Worm (Caenorhabditis elegans) whole organism, mixed stage, embryonic: ENCODE measurements around the gene Y32H12A.1.

Source experiments
- M03D4.4 ChIP-seq: sonication (generic microtip); optimal IDR thresholded peaks from 2 replicates; lab custom pipeline; 2017; ENCODE audit warnings: mild to moderate bottlenecking, missing genetic modification characterization, missing compliant biosample characterization
- bed-3 ChIP-seq: fragments of 200-800 bp; sonication (Bioruptor generic); optimal IDR thresholded peaks from 3 replicates; lab custom pipeline; 2018; ENCODE audit warnings: mild to moderate bottlenecking, missing genetic modification characterization, moderate library complexity, missing compliant biosample characterization
- blmp-1 ChIP-seq: fragments of 150-350 bp; optimal IDR thresholded peaks from 2 replicates; lab custom pipeline; 2014; ENCODE audit warnings: missing biosample characterization, missing genetic modification characterization
- ceh-39 ChIP-seq: fragments of 150-350 bp; optimal IDR thresholded peaks from 2 replicates; lab custom pipeline; 2014; ENCODE audit warnings: missing biosample characterization, missing genetic modification characterization
- ceh-43 ChIP-seq: fragments of 200-800 bp; sonication (Bioruptor generic); optimal IDR thresholded peaks from 2 replicates; lab custom pipeline; 2018; ENCODE audit warnings: mild to moderate bottlenecking, missing genetic modification characterization, moderate library complexity, missing compliant biosample characterization
- ceh-83 ChIP-seq: fragments of 200-800 bp; sonication (Bioruptor generic); optimal IDR thresholded peaks from 2 replicates; lab custom pipeline; 2018; ENCODE audit warnings: mild to moderate bottlenecking, missing genetic modification characterization, missing compliant biosample characterization
- ces-1 ChIP-seq: fragments of 150-350 bp; optimal IDR thresholded peaks from 2 replicates; lab custom pipeline; 2014; ENCODE audit warnings: missing biosample characterization, missing genetic modification reagents, missing genetic modification characterization
- drap-1 ChIP-seq: fragments of 200-800 bp; sonication (Bioruptor generic); optimal IDR thresholded peaks from 3 replicates; lab custom pipeline; 2018; ENCODE audit warnings: mild to moderate bottlenecking, missing genetic modification characterization, missing compliant biosample characterization
- elt-1 ChIP-seq: sonication (generic microtip); optimal IDR thresholded peaks from 2 replicates; lab custom pipeline; 2017; ENCODE audit warnings: missing genetic modification characterization, mild to moderate bottlenecking, missing compliant biosample characterization, antibody characterized with exemption, moderate library complexity, borderline replicate concordance; ENCODE audit not compliant: insufficient read depth
- elt-3 ChIP-seq: fragments of 150-350 bp; optimal IDR thresholded peaks from 2 replicates; lab custom pipeline; 2014; ENCODE audit warnings: missing biosample characterization, missing genetic modification characterization
- flh-1 ChIP-seq: fragments of 200-800 bp; sonication (Bioruptor generic); optimal IDR thresholded peaks from 2 replicates; lab custom pipeline; 2018; ENCODE audit warnings: mild to moderate bottlenecking, missing genetic modification characterization, moderate library complexity, missing compliant biosample characterization
- ham-2 ChIP-seq: fragments of 200-800 bp; sonication (Bioruptor generic); optimal IDR thresholded peaks from 2 replicates; lab custom pipeline; 2018; ENCODE audit warnings: mild to moderate bottlenecking, missing genetic modification characterization, missing compliant biosample characterization
- hlh-1 ChIP-seq: fragments of 150-350 bp; optimal IDR thresholded peaks from 2 replicates; lab custom pipeline; 2014; ENCODE audit warnings: missing biosample characterization, missing genetic modification reagents, missing genetic modification characterization
- lin-13 ChIP-seq: fragments of 150-350 bp; optimal IDR thresholded peaks from 2 replicates; lab custom pipeline; 2014; ENCODE audit warnings: missing biosample characterization, missing genetic modification characterization
- lin-32 ChIP-seq: fragments of 200-800 bp; sonication (Bioruptor generic); optimal IDR thresholded peaks from 2 replicates; lab custom pipeline; 2018; ENCODE audit warnings: mild to moderate bottlenecking, missing genetic modification characterization, missing compliant biosample characterization
- lsy-2 ChIP-seq: fragments of 150-350 bp; optimal IDR thresholded peaks from 2 replicates; lab custom pipeline; 2014; ENCODE audit warnings: missing biosample characterization, missing genetic modification characterization
- mab-5 ChIP-seq: fragments of 150-350 bp; optimal IDR thresholded peaks from 2 replicates; lab custom pipeline; 2014; ENCODE audit warnings: missing biosample characterization, missing genetic modification characterization
- mep-1 ChIP-seq: fragments of 150-350 bp; optimal IDR thresholded peaks from 2 replicates; lab custom pipeline; 2017; ENCODE audit warnings: missing biosample characterization, missing genetic modification reagents, missing genetic modification characterization, inconsistent platforms
- mls-2 ChIP-seq: sonication (generic microtip); optimal IDR thresholded peaks from 2 replicates; lab custom pipeline; 2016; ENCODE audit warnings: mild to moderate bottlenecking, missing genetic modification characterization, moderate library complexity, missing compliant biosample characterization
- nhr-12 ChIP-seq: fragments of 150-350 bp; optimal IDR thresholded peaks from 2 replicates; lab custom pipeline; 2014; ENCODE audit warnings: missing biosample characterization, missing genetic modification characterization
- nhr-2 ChIP-seq: fragments of 150-350 bp; optimal IDR thresholded peaks from 2 replicates; lab custom pipeline; 2014; ENCODE audit warnings: missing biosample characterization, missing genetic modification characterization
- nhr-237 ChIP-seq: fragments of 150-350 bp; optimal IDR thresholded peaks from 2 replicates; lab custom pipeline; 2014; ENCODE audit warnings: missing biosample characterization, missing genetic modification characterization
- nhr-28 ChIP-seq: fragments of 150-350 bp; optimal IDR thresholded peaks from 2 replicates; lab custom pipeline; 2014; ENCODE audit warnings: missing biosample characterization, missing genetic modification characterization
- nhr-76 ChIP-seq: sonication (generic microtip); optimal IDR thresholded peaks from 2 replicates; lab custom pipeline; 2017; ENCODE audit warnings: missing biosample characterization, missing genetic modification characterization
- pha-4 ChIP-seq: fragments of 150-350 bp; optimal IDR thresholded peaks from 2 replicates; lab custom pipeline; 2018; ENCODE audit warnings: missing biosample characterization, missing genetic modification reagents, missing genetic modification characterization
- sem-2 ChIP-seq: fragments of 200-800 bp; sonication (Bioruptor generic); optimal IDR thresholded peaks from 2 replicates; lab custom pipeline; 2018; ENCODE audit warnings: mild to moderate bottlenecking, missing genetic modification characterization, missing compliant biosample characterization
- snpc-4 ChIP-seq: fragments of 150-350 bp; optimal IDR thresholded peaks from 2 replicates; lab custom pipeline; 2014; ENCODE audit warnings: missing biosample characterization, missing genetic modification characterization
- sptf-1 ChIP-seq: sonication (generic microtip); optimal IDR thresholded peaks from 2 replicates; lab custom pipeline; 2017; ENCODE audit warnings: mild to moderate bottlenecking, missing genetic modification characterization, moderate library complexity, missing compliant biosample characterization
- tbx-8 ChIP-seq: fragments of 200-800 bp; sonication (Bioruptor generic); optimal IDR thresholded peaks from 2 replicates; lab custom pipeline; 2018; ENCODE audit warnings: mild to moderate bottlenecking, missing genetic modification characterization, moderate library complexity, missing compliant biosample characterization
- unc-120 ChIP-seq: sonication (generic microtip); optimal IDR thresholded peaks from 2 replicates; lab custom pipeline; 2017; ENCODE audit warnings: missing genetic modification characterization, missing compliant biosample characterization; ENCODE audit not compliant: poor library complexity, severe bottlenecking
- unc-62 ChIP-seq: fragments of 150-350 bp; optimal IDR thresholded peaks from 2 replicates; lab custom pipeline; 2014; ENCODE audit warnings: missing biosample characterization, missing genetic modification reagents, missing genetic modification characterization
- zip-8 ChIP-seq: fragments of 150-350 bp; optimal IDR thresholded peaks from 2 replicates; lab custom pipeline; 2014; ENCODE audit warnings: missing biosample characterization, missing genetic modification characterization
- ztf-11 ChIP-seq: fragments of 150-350 bp; optimal IDR thresholded peaks from 2 replicates; lab custom pipeline; 2014; ENCODE audit warnings: missing biosample characterization, missing genetic modification characterization

Gene Y32H12A.1

ce11 chrIII:5405628-5406084 is 43.6 kb downstream of the Y32H12A.1 start, which contains the start of the genes W03A5.2 and Y32H12A.8:
TSS of gene W03A5.2 (plus strand) at chrIII:5406034.
TSS of gene Y32H12A.8 (minus strand) at chrIII:5406037.
- TF ChIP-seq nhr-237 (tag; lab: Kevin White, UChicago) (peak; percentile 33), elt-3 (tag; lab: Kevin White, UChicago) (no peak), mep-1 (tag; lab: Kevin White, UChicago) (peak; percentile 29), lin-13 (tag; lab: Kevin White, UChicago) (no peak), nhr-76 (no peak), mls-2 (no peak), hlh-1 (tag; lab: Kevin White, UChicago) (peak; percentile 6), unc-120 (peak; percentile 88), nhr-12 (no peak), tbx-8 (GFP tag; lab: Kevin White, UChicago) (no peak), sem-2 (no peak), snpc-4 (tag; lab: Kevin White, UChicago) (no peak), elt-1 (tag; lab: Kevin White, UChicago) (no peak), mab-5 (tag; lab: Kevin White, UChicago) (no peak), bed-3 (GFP tag; lab: Kevin White, UChicago) (no peak), sptf-1 (no peak), blmp-1 (tag; lab: Kevin White, UChicago) (no peak), pha-4 (tag; lab: Kevin White, UChicago) (peak; percentile 24), nhr-2 (no peak), ztf-11 (tag; lab: Kevin White, UChicago) (no peak), M03D4.4 (tag; lab: Kevin White, UChicago) (no peak), nhr-28 (tag; lab: Kevin White, UChicago) (no peak), ces-1 (GFP tag; lab: Kevin White, UChicago) (no peak), ceh-43 (GFP tag; lab: Kevin White, UChicago) (no peak), ceh-39 (no peak), lin-32 (GFP tag; lab: Kevin White, UChicago) (no peak), unc-62 (GFP tag; lab: Kevin White, UChicago) (no peak), flh-1 (GFP tag; lab: Kevin White, UChicago) (no peak), ham-2 (GFP tag; lab: Kevin White, UChicago) (no peak), lsy-2 (peak; percentile 68)

- TF ChIP-seq blmp-1 (tag; lab: Kevin White, UChicago), result no peak
- no peak for TF ChIP-seq lin-32 (GFP tag; lab: Kevin White, UChicago)
- TF ChIP-seq bed-3 (GFP tag; lab: Kevin White, UChicago), result no peak
Measured at ce11 chrIII:5406314-5406713, 44.3 kb downstream of the Y32H12A.1 start.

ce11 chrIII:5407060-5407459 is 45.1 kb downstream of the Y32H12A.1 start:
- no peak for TF ChIP-seq nhr-2
- TF ChIP-seq mab-5 (tag; lab: Kevin White, UChicago), result no peak
- no peak for TF ChIP-seq unc-62 (GFP tag; lab: Kevin White, UChicago)
- no peak for TF ChIP-seq blmp-1 (tag; lab: Kevin White, UChicago)
- TF ChIP-seq tbx-8 (GFP tag; lab: Kevin White, UChicago), result no peak
- TF ChIP-seq bed-3 (GFP tag; lab: Kevin White, UChicago), result no peak
- no peak for TF ChIP-seq nhr-76
- TF ChIP-seq flh-1 (GFP tag; lab: Kevin White, UChicago), result no peak
- TF ChIP-seq unc-120, result no peak
- TF ChIP-seq, all 35 proteins: peak for 0

- peak; percentile 87 for TF ChIP-seq zip-8
- TF ChIP-seq blmp-1 (tag; lab: Kevin White, UChicago), result no peak
Measured at ce11 chrIII:5407588-5407987, 45.6 kb downstream of the Y32H12A.1 start, which contains the start of gene W03A5.1. TSS of gene W03A5.1 (plus strand) at chrIII:5407888.

ce11 chrIII:5413680-5414079 is 51.7 kb downstream of the Y32H12A.1 start, which contains the start of gene grl-22:
TSS of gene grl-22 (minus strand) at chrIII:5414011.
- TF ChIP-seq hlh-1 (tag; lab: Kevin White, UChicago), result no peak
- TF ChIP-seq blmp-1 (tag; lab: Kevin White, UChicago), result no peak
- no peak for TF ChIP-seq ceh-43 (GFP tag; lab: Kevin White, UChicago)
- TF ChIP-seq mab-5 (tag; lab: Kevin White, UChicago), result no peak
- no peak for TF ChIP-seq lin-13 (tag; lab: Kevin White, UChicago)
- TF ChIP-seq tbx-8 (GFP tag; lab: Kevin White, UChicago), result no peak
- TF ChIP-seq nhr-76, result no peak
- TF ChIP-seq elt-1 (tag; lab: Kevin White, UChicago), result no peak
- TF ChIP-seq ceh-83 (GFP tag; lab: Kevin White, UChicago), result no peak
- no peak for TF ChIP-seq ces-1 (GFP tag; lab: Kevin White, UChicago)
- TF ChIP-seq mep-1 (tag; lab: Kevin White, UChicago), result no peak
- TF ChIP-seq sem-2, result no peak
- TF ChIP-seq elt-3 (tag; lab: Kevin White, UChicago), result no peak
- TF ChIP-seq ztf-11 (tag; lab: Kevin White, UChicago), result no peak
- TF ChIP-seq lsy-2, result no peak
- no peak for TF ChIP-seq nhr-12
- no peak for TF ChIP-seq pha-4 (tag; lab: Kevin White, UChicago)
- no peak for TF ChIP-seq unc-120
- TF ChIP-seq drap-1 (GFP tag; lab: Kevin White, UChicago), result no peak
